Fruit fly (Drosophila melanogaster): Measurements from ENCODE around the gene AIF.
A peak's percentile ranks its signal among the peaks of the same experiment; 100 is the strongest.

The AIF gene

DNA sequence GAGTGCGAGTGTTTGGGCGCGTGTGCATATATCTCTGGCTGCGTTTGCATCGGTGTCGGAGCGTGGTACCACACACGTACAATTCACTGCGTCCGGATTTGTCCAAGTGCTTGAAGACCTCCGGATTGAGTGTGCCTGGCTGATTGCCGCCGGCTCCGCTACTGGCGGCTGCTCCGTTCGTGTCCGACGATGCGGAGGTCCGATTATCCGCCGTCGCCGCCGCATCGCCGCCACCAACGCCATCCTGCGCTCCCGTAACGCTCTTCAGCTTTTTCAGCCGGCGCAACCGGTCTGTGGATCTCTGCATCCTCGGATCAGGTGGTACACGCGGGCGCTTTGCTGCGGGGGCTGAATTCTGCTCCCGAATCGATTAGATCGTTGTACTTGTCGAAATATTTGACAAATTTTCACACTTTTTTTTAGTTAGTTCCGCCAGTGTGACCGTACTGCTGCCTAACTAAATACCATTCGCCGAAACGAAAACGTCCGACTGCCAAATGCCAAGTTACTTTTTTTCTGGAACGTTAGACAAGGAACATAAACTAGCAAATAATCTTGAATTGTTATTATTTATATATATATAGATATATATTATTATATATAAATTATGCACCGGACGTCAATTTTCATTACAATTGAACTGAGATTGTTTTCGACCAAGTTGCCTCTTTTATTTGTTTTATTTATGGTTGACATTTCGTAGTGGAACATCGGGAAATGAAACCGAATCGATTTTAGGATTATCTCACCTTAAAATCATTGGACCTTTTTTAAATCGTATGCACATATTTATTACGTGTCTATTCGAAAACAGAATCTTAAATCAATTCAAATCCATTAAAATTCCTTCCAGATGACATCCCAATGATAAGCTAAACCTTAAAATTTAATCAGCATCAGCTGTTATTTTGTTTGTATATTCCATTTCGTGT lies 6.6 kb upstream of the AIF start, which contains the start of gene tho2 (continued):
- TF ChIP-seq H2.0 (GFP tag; IDR thresholded peaks at IDR 0.05) = no peak
- TF ChIP-seq trh (GFP tag; optimal IDR thresholded peaks at IDR 0.05) = no peak
- peak; percentile 78 for TF ChIP-seq MESR4 (GFP tag; optimal IDR thresholded peaks at IDR 0.05)
- no peak for TF ChIP-seq CG7745 (tag; optimal IDR thresholded peaks at IDR 0.05)
- no peak for TF ChIP-seq ap (GFP tag; IDR thresholded peaks at IDR 0.05)
- no peak for TF ChIP-seq lilli (GFP tag; optimal IDR thresholded peaks at IDR 0.05)
- no peak for TF ChIP-seq Pdp1 (GFP tag; optimal IDR thresholded peaks at IDR 0.05)
- TF ChIP-seq ftz-f1 (GFP tag; optimal IDR thresholded peaks at IDR 0.05) = no peak
- TF ChIP-seq Dll (GFP tag; IDR thresholded peaks at IDR 0.05; ENCODE audit: partially characterized antibody) = 0 out of 4 replicates have a peak, but pooled peaks have one; percentile 40
- no peak for TF ChIP-seq CG11398 (GFP tag; optimal IDR thresholded peaks at IDR 0.05)
- 0 out of 3 replicates have a peak, but pooled peaks have one; percentile 19 for TF ChIP-seq Dbx (GFP tag; IDR thresholded peaks at IDR 0.05)
- peak; percentile 61; the same call in 1 of the 2 replicates for TF ChIP-seq MBD-R2 (GFP tag; IDR thresholded peaks at IDR 0.05)
- no peak for TF ChIP-seq BtbVII (GFP tag; optimal IDR thresholded peaks at IDR 0.05)
- TF ChIP-seq Asciz (GFP tag; optimal IDR thresholded peaks at IDR 0.05) = no peak
- TF ChIP-seq CG17802 (tag; optimal IDR thresholded peaks at IDR 0.05) = peak; percentile 49
- TF ChIP-seq aop (GFP tag; IDR thresholded peaks at IDR 0.05) = no peak
- no peak for TF ChIP-seq CG10274 (GFP tag; optimal IDR thresholded peaks at IDR 0.05)
- TF ChIP-seq so (GFP tag; IDR thresholded peaks at IDR 0.05) = no peak
- TF ChIP-seq dati (GFP tag; IDR thresholded peaks at IDR 0.05) = no peak
- no peak for TF ChIP-seq CG11723 (GFP tag; optimal IDR thresholded peaks at IDR 0.05)
- peak; percentile 61 for TF ChIP-seq YL-1 (GFP tag; optimal IDR thresholded peaks at IDR 0.05)
- TF ChIP-seq CG17829 (tag; optimal IDR thresholded peaks at IDR 0.05) = peak; percentile 28
- TF ChIP-seq CG6689 (GFP tag; IDR thresholded peaks at IDR 0.05) = 0 out of 2 replicates have a peak, but pooled peaks have one; percentile 10
- TF ChIP-seq Mes4 (GFP tag; optimal IDR thresholded peaks at IDR 0.05) = no peak
- peak; percentile 53 for TF ChIP-seq CG9797 (GFP tag; optimal IDR thresholded peaks at IDR 0.05)
- peak; percentile 62 for TF ChIP-seq Med (GFP tag)
- TF ChIP-seq Bgb (GFP tag; IDR thresholded peaks at IDR 0.05; ENCODE audit: partially characterized antibody) = no peak; the same call in 1 of the 2 replicates
- TF ChIP-seq row (GFP tag; IDR thresholded peaks at IDR 0.05) = peak; percentile 66
- TF ChIP-seq CG1792 (GFP tag; optimal IDR thresholded peaks at IDR 0.05) = no peak
- TF ChIP-seq sr (GFP tag; IDR thresholded peaks at IDR 0.05) = 0 out of 3 replicates have a peak, but pooled peaks have one; percentile 20
- 0 out of 2 replicates have a peak, but pooled peaks have one; percentile 27 for TF ChIP-seq Atf6 (GFP tag; IDR thresholded peaks at IDR 0.05)
- no peak for TF ChIP-seq Xbp1 (GFP tag; optimal IDR thresholded peaks at IDR 0.05)
- no peak for TF ChIP-seq Camta (GFP tag; optimal IDR thresholded peaks at IDR 0.05)
- TF ChIP-seq NfI (GFP tag; optimal IDR thresholded peaks at IDR 0.05) = no peak
- no peak for TF ChIP-seq gcm (GFP tag; optimal IDR thresholded peaks at IDR 0.05)
- TF ChIP-seq B-H1 (GFP tag; IDR thresholded peaks at IDR 0.05) = no peak
- peak; percentile 45 for TF ChIP-seq pzg (GFP tag; optimal IDR thresholded peaks at IDR 0.05)
- TF ChIP-seq shn (GFP tag; optimal IDR thresholded peaks at IDR 0.05) = no peak
- no peak for TF ChIP-seq CG18619 (GFP tag; optimal IDR thresholded peaks at IDR 0.05)
- no peak for TF ChIP-seq Blimp-1 (GFP tag; optimal IDR thresholded peaks at IDR 0.05)
- no peak for TF ChIP-seq ranshi (GFP tag; IDR thresholded peaks at IDR 0.05)
- peak; percentile 33; the same call in 1 of the 2 replicates for TF ChIP-seq CG1024 (GFP tag; IDR thresholded peaks at IDR 0.05)
- TF ChIP-seq Atf-2 (GFP tag; optimal IDR thresholded peaks at IDR 0.05) = no peak
- no peak for TF ChIP-seq fu2 (GFP tag; optimal IDR thresholded peaks at IDR 0.05)
- no peak for TF ChIP-seq Dad (GFP tag; optimal IDR thresholded peaks at IDR 0.05)
- no peak for TF ChIP-seq Oli (tag; optimal IDR thresholded peaks at IDR 0.05)
- no peak for TF ChIP-seq pho (GFP tag; optimal IDR thresholded peaks at IDR 0.05)
- TF ChIP-seq az2 (GFP tag; optimal IDR thresholded peaks at IDR 0.05) = no peak
- TF ChIP-seq CG6272 (GFP tag; IDR thresholded peaks at IDR 0.05) = no peak
